Fruit fly (Drosophila melanogaster): ENCODE results near the gene CG17806.

The CG17806 gene

DNA sequence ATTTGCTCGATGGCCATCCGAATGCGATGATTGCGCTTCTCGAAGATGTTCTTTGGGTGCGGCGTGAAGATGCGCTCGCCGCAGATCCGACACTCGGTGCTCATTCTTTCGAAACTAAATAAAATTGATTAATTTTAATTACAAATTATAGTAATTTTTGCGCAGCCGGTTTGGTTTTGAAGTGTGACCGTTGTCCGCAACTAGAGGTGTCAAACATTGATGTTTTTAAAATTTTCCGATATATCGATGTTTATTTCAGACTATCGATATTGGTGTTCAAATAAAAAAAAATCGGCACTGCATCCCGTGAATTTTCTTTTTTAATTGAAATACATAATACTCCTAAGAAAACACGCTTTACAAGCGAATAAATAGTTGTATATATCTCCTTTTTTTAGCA lies 6.0 kb upstream of the CG17806 start, which contains the start of gene Odj (continued):
- TF ChIP-seq CG17359 (tag; optimal IDR thresholded peaks at IDR 0.05) (peak; percentile 41), CG34224 (GFP tag; IDR thresholded peaks at IDR 0.05; ENCODE audit: partially characterized antibody) (peak; percentile 98), Sox100B (GFP tag; optimal IDR thresholded peaks at IDR 0.05) (no peak), dm (GFP tag; optimal IDR thresholded peaks at IDR 0.05) (no peak), pita (GFP tag; optimal IDR thresholded peaks at IDR 0.05) (no peak), CG3065 (GFP tag; optimal IDR thresholded peaks at IDR 0.05) (no peak), HLHmδ (GFP tag; optimal IDR thresholded peaks at IDR 0.05) (no peak), ranshi (GFP tag; IDR thresholded peaks at IDR 0.05) (no peak), YL-1 (GFP tag; optimal IDR thresholded peaks at IDR 0.05) (peak; percentile 87), ab (GFP tag; optimal IDR thresholded peaks at IDR 0.05) (no peak), CG10654 (GFP tag; optimal IDR thresholded peaks at IDR 0.05) (no peak), CG11247 (GFP tag; IDR thresholded peaks at IDR 0.05) (no peak), gem (tag; optimal IDR thresholded peaks at IDR 0.05) (peak; percentile 23), CG8388 (GFP tag; optimal IDR thresholded peaks at IDR 0.05) (no peak), Nf-YC (tag; optimal IDR thresholded peaks at IDR 0.05) (peak; percentile 17), CG2120 (GFP tag; optimal IDR thresholded peaks at IDR 0.05) (peak; percentile 35), CG10147 (GFP tag; optimal IDR thresholded peaks at IDR 0.05) (no peak), CG42726 (GFP tag; IDR thresholded peaks at IDR 0.05; ENCODE audit: partially characterized antibody) (peak; percentile 88), br (optimal IDR thresholded peaks at IDR 0.05) (no peak), CG1603 (tag; optimal IDR thresholded peaks at IDR 0.05) (peak; percentile 41), vnd (GFP tag; IDR thresholded peaks at IDR 0.05; ENCODE audit: partially characterized antibody) (peak; percentile 86), lab (GFP tag; optimal IDR thresholded peaks at IDR 0.05) (no peak), Xbp1 (GFP tag; optimal IDR thresholded peaks at IDR 0.05) (peak; percentile 20), NfI (GFP tag; optimal IDR thresholded peaks at IDR 0.05) (no peak), slbo (GFP tag; IDR thresholded peaks at IDR 0.05) (peak; percentile 44; the same call in 1 of the 2 replicates), CG2199 (GFP tag; IDR thresholded peaks at IDR 0.05) (no peak), CG2116 (GFP tag; optimal IDR thresholded peaks at IDR 0.05) (peak; percentile 81), ara (GFP tag; IDR thresholded peaks at IDR 0.05) (no peak), CG12391 (tag; optimal IDR thresholded peaks at IDR 0.05) (peak; percentile 43), otp (GFP tag; IDR thresholded peaks at IDR 0.05) (no peak), CG30020 (tag; optimal IDR thresholded peaks at IDR 0.05) (peak; percentile 24), lov (optimal IDR thresholded peaks at IDR 0.05) (no peak), lov (GFP tag; IDR thresholded peaks at IDR 0.05) (no peak), MBD-R2 (GFP tag; IDR thresholded peaks at IDR 0.05) (peak; percentile 94), CG3726 (GFP tag; IDR thresholded peaks at IDR 0.05) (no peak), Gsc (GFP tag; IDR thresholded peaks at IDR 0.05) (no peak), Med (GFP tag) (peak; percentile 86), CG30403 (GFP tag; optimal IDR thresholded peaks at IDR 0.05) (no peak), wor (GFP tag; IDR thresholded peaks at IDR 0.05) (no peak), CG9932 (GFP tag; IDR thresholded peaks at IDR 0.05) (peak; percentile 64), CG4404 (GFP tag; IDR thresholded peaks at IDR 0.05) (no peak), odd (GFP tag; optimal IDR thresholded peaks at IDR 0.05) (no peak), CG10565 (GFP tag; optimal IDR thresholded peaks at IDR 0.05) (no peak), Abd-B (GFP tag; optimal IDR thresholded peaks at IDR 0.05) (no peak), sr (GFP tag; IDR thresholded peaks at IDR 0.05) (no peak), ase (GFP tag; IDR thresholded peaks at IDR 0.05) (no peak), CG12071 (GFP tag; optimal IDR thresholded peaks at IDR 0.05) (no peak), lmd (GFP tag; IDR thresholded peaks at IDR 0.05) (no peak), Eip74EF (GFP tag; optimal IDR thresholded peaks at IDR 0.05) (no peak), CG9437 (GFP tag; optimal IDR thresholded peaks at IDR 0.05) (no peak), corto (GFP tag; optimal IDR thresholded peaks at IDR 0.05) (no peak), cwo (GFP tag; optimal IDR thresholded peaks at IDR 0.05) (no peak)
